Fruit fly (Drosophila melanogaster) whole organism, embryonic: ENCODE data around the gene CG1998.

Experiments
- BtbVII ChIP-seq: fragments of 200-800 bp; sonication (Bioruptor generic); optimal IDR thresholded peaks from 3 replicates; lab custom pipeline; 2017; ENCODE audit warnings: missing biosample characterization, mild to moderate bottlenecking, missing genetic modification characterization
- CG10267 ChIP-seq: fragments of 200-800 bp; sonication (Bioruptor generic); optimal IDR thresholded peaks from 2 replicates; lab custom pipeline; 2018; ENCODE audit warnings: missing biosample characterization, mild to moderate bottlenecking, missing genetic modification characterization, moderate library complexity
- CG13894 ChIP-seq: fragments of 200-800 bp; sonication (Bioruptor generic); optimal IDR thresholded peaks from 3 replicates; lab custom pipeline; 2018; ENCODE audit warnings: missing biosample characterization, mild to moderate bottlenecking, missing genetic modification characterization, moderate library complexity
- CG14667 ChIP-seq: fragments of 200-800 bp; sonication (Bioruptor generic); IDR thresholded peaks from 2 replicates; pipeline ENCODE4 v1.3.6; 2022; ENCODE audit warnings: missing biosample characterization, missing genetic modification characterization
- CG17612 ChIP-seq: fragments of 200-800 bp; sonication (Bioruptor generic); IDR thresholded peaks from 2 replicates; pipeline ENCODE4 v1.3.6; 2022; ENCODE audit warnings: missing biosample characterization, missing genetic modification characterization
- CG18619 ChIP-seq: fragments of 200-800 bp; sonication (Bioruptor generic); optimal IDR thresholded peaks from 3 replicates; lab custom pipeline; 2017; ENCODE audit warnings: missing biosample characterization, mild to moderate bottlenecking, missing genetic modification characterization
- CG2120 ChIP-seq: fragments of 200-800 bp; sonication (Bioruptor generic); optimal IDR thresholded peaks from 3 replicates; lab custom pipeline; 2016; ENCODE audit warnings: missing biosample characterization, missing genetic modification characterization
- CG2678 ChIP-seq: fragments of 200-800 bp; sonication (Bioruptor generic); optimal IDR thresholded peaks from 3 replicates; lab custom pipeline; 2019; ENCODE audit warnings: missing biosample characterization, mild to moderate bottlenecking, missing genetic modification characterization, moderate library complexity
- CG2889 ChIP-seq: fragments of 200-800 bp; sonication (Bioruptor generic); IDR thresholded peaks from 3 replicates; pipeline ENCODE4 v1.3.6; 2022; ENCODE audit warnings: missing biosample characterization, missing genetic modification characterization
- CG6254 ChIP-seq: fragments of 200-800 bp; sonication (Bioruptor generic); optimal IDR thresholded peaks from 3 replicates; lab custom pipeline; 2017; ENCODE audit warnings: mild to moderate bottlenecking, missing biosample characterization, missing genetic modification reagents, missing genetic modification characterization
- CG6689 ChIP-seq: fragments of 200-800 bp; sonication (Bioruptor generic); IDR thresholded peaks from 2 replicates; pipeline ENCODE4 v1.3.6; 2022; ENCODE audit warnings: missing biosample characterization, missing genetic modification characterization
- CG6765 ChIP-seq: fragments of 200-800 bp; sonication (Bioruptor generic); optimal IDR thresholded peaks from 3 replicates; lab custom pipeline; 2017; ENCODE audit warnings: missing biosample characterization, mild to moderate bottlenecking, missing genetic modification characterization
- CG6813 ChIP-seq: fragments of 200-800 bp; sonication (Bioruptor generic); optimal IDR thresholded peaks from 2 replicates; lab custom pipeline; 2017; ENCODE audit warnings: missing biosample characterization, missing genetic modification characterization, mild to moderate bottlenecking, moderate library complexity, missing genetic modification reagents
- CG7357 ChIP-seq: fragments of 200-800 bp; sonication (Bioruptor generic); IDR thresholded peaks from 3 replicates; pipeline ENCODE4 v1.3.6; 2022; ENCODE audit warnings: missing biosample characterization, missing genetic modification characterization
- CG7963 ChIP-seq: fragments of 200-800 bp; sonication (Bioruptor generic); IDR thresholded peaks from 3 replicates; pipeline ENCODE4 v1.3.6; 2022; ENCODE audit warnings: missing biosample characterization, missing genetic modification characterization; ENCODE audit not compliant: partially characterized antibody
- CG8089 ChIP-seq: fragments of 200-800 bp; sonication (Bioruptor generic); optimal IDR thresholded peaks from 3 replicates; lab custom pipeline; 2016; ENCODE audit warnings: missing biosample characterization, missing genetic modification characterization
- CG8388 ChIP-seq: fragments of 200-800 bp; sonication (Bioruptor generic); optimal IDR thresholded peaks from 2 replicates; lab custom pipeline; 2019; ENCODE audit warnings: missing biosample characterization, mild to moderate bottlenecking, missing genetic modification characterization, moderate library complexity
- Chrac-16 ChIP-seq: fragments of 200-800 bp; sonication (Bioruptor generic); optimal IDR thresholded peaks from 3 replicates; lab custom pipeline; 2016; ENCODE audit warnings: missing biosample characterization, missing genetic modification characterization
- CkIIα-i1 ChIP-seq: fragments of 200-800 bp; sonication (Bioruptor generic); IDR thresholded peaks from 2 replicates; pipeline ENCODE4 v1.3.6; 2022; ENCODE audit warnings: missing biosample characterization, missing genetic modification characterization
- CoRest ChIP-seq: fragments of 200-800 bp; sonication (Bioruptor generic); optimal IDR thresholded peaks from 3 replicates; lab custom pipeline; 2018; ENCODE audit warnings: missing biosample characterization, mild to moderate bottlenecking, missing genetic modification characterization, moderate library complexity
- E2f1 ChIP-seq: fragments of 200-800 bp; sonication (Bioruptor generic); IDR thresholded peaks from 2 replicates; pipeline ENCODE4 v1.3.6; 2022; ENCODE audit warnings: missing biosample characterization, missing genetic modification characterization
- E2f2 ChIP-seq: fragments of 200-800 bp; sonication (Bioruptor generic); IDR thresholded peaks from 2 replicates; pipeline ENCODE4 v1.3.6; 2022; ENCODE audit warnings: missing biosample characterization, missing genetic modification characterization
- Fer3 ChIP-seq: fragments of 200-800 bp; sonication (Bioruptor generic); optimal IDR thresholded peaks from 2 replicates; lab custom pipeline; 2018; ENCODE audit warnings: missing biosample characterization, mild to moderate bottlenecking, missing genetic modification characterization, moderate library complexity
- H2.0 ChIP-seq: fragments of 200-800 bp; sonication (Bioruptor generic); IDR thresholded peaks from 2 replicates; pipeline ENCODE4 v1.3.6; 2022; ENCODE audit warnings: missing biosample characterization, missing genetic modification characterization
- HmgD ChIP-seq: fragments of 200-800 bp; sonication (Bioruptor generic); optimal IDR thresholded peaks from 3 replicates; lab custom pipeline; 2016; ENCODE audit warnings: missing biosample characterization, missing genetic modification characterization
- Hsf ChIP-seq: fragments of 200-800 bp; sonication (Bioruptor generic); optimal IDR thresholded peaks from 3 replicates; lab custom pipeline; 2016; ENCODE audit warnings: missing biosample characterization, missing genetic modification characterization
- NfI ChIP-seq: fragments of 200-800 bp; sonication (Bioruptor generic); optimal IDR thresholded peaks from 3 replicates; lab custom pipeline; 2018; ENCODE audit warnings: missing biosample characterization, mild to moderate bottlenecking, missing genetic modification characterization, moderate library complexity
- Oaz ChIP-seq: fragments of 200-800 bp; sonication (Bioruptor generic); IDR thresholded peaks from 2 replicates; pipeline ENCODE4 v1.3.6; 2022; ENCODE audit warnings: missing biosample characterization, missing genetic modification characterization
- Poxn ChIP-seq: fragments of 200-800 bp; sonication (Bioruptor generic); IDR thresholded peaks from 2 replicates; pipeline ENCODE4 v1.3.6; 2022; ENCODE audit warnings: missing biosample characterization, missing genetic modification characterization
- Taf1 ChIP-seq: fragments of 200-800 bp; sonication (Bioruptor generic); IDR thresholded peaks from 2 replicates; pipeline ENCODE4 v1.3.6; 2022; ENCODE audit warnings: missing biosample characterization, missing genetic modification characterization
- amos ChIP-seq: fragments of 200-800 bp; sonication (Bioruptor generic); IDR thresholded peaks from 2 replicates; pipeline ENCODE4 v1.3.6; 2022; ENCODE audit warnings: missing biosample characterization, missing genetic modification characterization; ENCODE audit not compliant: partially characterized antibody
- bcd ChIP-seq: fragments of 200-800 bp; sonication (Bioruptor generic); optimal IDR thresholded peaks from 2 replicates; lab custom pipeline; 2017; ENCODE audit warnings: missing biosample characterization, mild to moderate bottlenecking, missing genetic modification characterization
- chinmo ChIP-seq: fragments of 200-800 bp; sonication (Bioruptor generic); IDR thresholded peaks from 4 replicates; pipeline ENCODE4 v1.3.6; 2022; ENCODE audit warnings: missing biosample characterization, missing genetic modification characterization; ENCODE audit not compliant: partially characterized antibody
- dm ChIP-seq: fragments of 200-800 bp; sonication (Bioruptor generic); optimal IDR thresholded peaks from 3 replicates; lab custom pipeline; 2016; ENCODE audit warnings: missing biosample characterization, missing genetic modification characterization
- dpn ChIP-seq, 2 experiments: fragments of 200-800 bp; sonication (Bioruptor generic); optimal IDR thresholded peaks; 3 replicates each; lab custom pipeline; 2016; ENCODE audit warnings: missing biosample characterization in 2 of 2, missing genetic modification characterization in 2 of 2
- en ChIP-seq: fragments of 200-800 bp; sonication (Bioruptor generic); optimal IDR thresholded peaks from 2 replicates; lab custom pipeline; 2016; ENCODE audit warnings: missing biosample characterization, missing genetic modification characterization
- fd96Cb ChIP-seq: fragments of 200-800 bp; sonication (Bioruptor generic); optimal IDR thresholded peaks from 2 replicates; lab custom pipeline; 2018; ENCODE audit warnings: missing biosample characterization, mild to moderate bottlenecking, missing genetic modification characterization, moderate library complexity
- lov ChIP-seq, 2 experiments: fragments of 200-800 bp in 1 of 2; fragments of >200 bp in 1 of 2; sonication (Bioruptor generic) in 1 of 2; IDR thresholded peaks in 1 of 2; optimal IDR thresholded peaks in 1 of 2; 2 replicates in 1 of 2; 3 replicates in 1 of 2; pipeline versions ENCODE4 v1.3.6 to Lab custom; 2017 to 2022; ENCODE audit warnings: missing biosample characterization in 1 of 2, missing genetic modification characterization in 1 of 2
- org-1 ChIP-seq: fragments of 200-800 bp; sonication (Bioruptor generic); optimal IDR thresholded peaks from 2 replicates; lab custom pipeline; 2017; ENCODE audit warnings: missing biosample characterization, missing genetic modification characterization
- pfk ChIP-seq: fragments of 200-800 bp; sonication (Bioruptor generic); optimal IDR thresholded peaks from 2 replicates; lab custom pipeline; 2018; ENCODE audit warnings: missing biosample characterization, mild to moderate bottlenecking, missing genetic modification characterization, moderate library complexity
- schlank ChIP-seq: fragments of 200-800 bp; sonication (Bioruptor generic); optimal IDR thresholded peaks from 2 replicates; lab custom pipeline; 2018; ENCODE audit warnings: missing biosample characterization, mild to moderate bottlenecking, missing genetic modification characterization
- scrt ChIP-seq: fragments of 200-800 bp; sonication (Bioruptor generic); optimal IDR thresholded peaks from 2 replicates; lab custom pipeline; 2018; ENCODE audit warnings: missing biosample characterization, mild to moderate bottlenecking, missing genetic modification characterization, moderate library complexity
- slbo ChIP-seq: fragments of 200-800 bp; sonication (Bioruptor generic); IDR thresholded peaks from 2 replicates; pipeline ENCODE4 v1.3.6; 2022; ENCODE audit warnings: missing biosample characterization, missing genetic modification characterization
- tgo ChIP-seq: fragments of 200-800 bp; sonication (Bioruptor generic); IDR thresholded peaks from 3 replicates; pipeline ENCODE4 v1.3.6; 2022; ENCODE audit warnings: missing biosample characterization, missing genetic modification characterization
- tio ChIP-seq: fragments of 200-800 bp; sonication (Bioruptor generic); optimal IDR thresholded peaks from 2 replicates; lab custom pipeline; 2017; ENCODE audit warnings: missing biosample characterization, missing genetic modification characterization, inconsistent platforms
- twi ChIP-seq: fragments of 200-800 bp; optimal IDR thresholded peaks from 2 replicates; lab custom pipeline; 2019; ENCODE audit warnings: missing biosample characterization, mild to moderate bottlenecking, missing genetic modification characterization, moderate library complexity
- wdn ChIP-seq: fragments of 200-800 bp; sonication (Bioruptor generic); IDR thresholded peaks from 2 replicates; pipeline ENCODE4 v1.3.6; 2022; ENCODE audit warnings: missing biosample characterization, missing genetic modification characterization
- zen2 ChIP-seq: fragments of 200-800 bp; sonication (Bioruptor generic); IDR thresholded peaks from 3 replicates; pipeline ENCODE4 v1.3.6; 2022; ENCODE audit warnings: missing biosample characterization, missing genetic modification characterization; ENCODE audit not compliant: partially characterized antibody

The CG1998 gene

DNA sequence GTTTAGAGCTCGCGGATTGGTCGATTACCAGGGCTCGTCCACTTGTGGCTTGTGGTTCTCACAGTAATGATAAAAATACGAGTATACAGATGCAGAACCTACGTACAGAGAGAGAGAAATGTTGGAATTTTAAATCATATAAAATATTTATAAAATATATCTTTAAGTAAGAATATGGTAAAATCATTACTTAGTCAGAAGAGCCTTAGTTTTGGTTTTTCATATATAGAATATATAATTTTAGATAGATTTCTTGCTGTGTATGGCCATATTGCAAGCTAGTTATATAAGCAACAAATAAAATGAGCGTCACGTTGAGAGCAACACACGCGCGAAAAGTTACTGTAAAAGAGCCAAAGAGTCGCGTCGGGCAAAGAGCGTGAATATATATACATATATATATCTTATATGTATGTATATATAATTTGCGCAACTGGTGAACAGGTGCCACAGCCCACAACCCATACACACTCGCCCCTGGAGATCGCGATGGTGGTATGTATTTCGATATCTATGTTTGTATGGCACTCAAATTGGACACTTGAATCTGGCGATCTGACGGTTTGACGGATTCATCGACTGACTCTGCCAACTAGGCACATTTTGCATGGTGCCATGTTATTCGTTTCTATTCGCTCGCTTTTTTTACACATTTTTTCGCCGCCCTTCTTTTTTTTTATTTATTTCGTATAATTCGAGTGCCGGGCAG, 22.3 kb downstream of the CG1998 start (continued):
- TF ChIP-seq chinmo (GFP tag; lab: Robert Waterston, UW) (peak; percentile 26; the same call in 1 of the 4 replicates), CG7357 (GFP tag; lab: Robert Waterston, UW) (0 out of 3 replicates have a peak, but pooled peaks have one; percentile 23), CG17612 (GFP tag; lab: Robert Waterston, UW) (0 out of 2 replicates have a peak, but pooled peaks have one; percentile 18), CoRest (peak; percentile 77), tgo (peak; percentile 77), fd96Cb (tag; lab: Kevin White, UChicago) (peak; percentile 5), tio (GFP tag; lab: Kevin White, UChicago) (no peak), lov (optimal IDR thresholded peaks at IDR 0.05; lab: Kevin White, UChicago) (no peak), lov (GFP tag; IDR thresholded peaks at IDR 0.05; lab: Robert Waterston, UW) (no peak), twi (tag; lab: Kevin White, UChicago) (no peak), CG2120 (GFP tag; lab: Kevin White, UChicago) (peak; percentile 59), H2.0 (GFP tag; lab: Robert Waterston, UW) (peak; percentile 61; the same call in 1 of the 2 replicates), Chrac-16 (GFP tag; lab: Kevin White, UChicago) (peak; percentile 1), Poxn (peak; percentile 62), amos (GFP tag; lab: Robert Waterston, UW) (no peak), CG6689 (GFP tag; lab: Robert Waterston, UW) (peak; percentile 60), CG6765 (peak; percentile 52), scrt (GFP tag; lab: Kevin White, UChicago) (peak; percentile 63), wdn (GFP tag; lab: Robert Waterston, UW) (0 out of 2 replicates have a peak, but pooled peaks have one; percentile 50), CG6254 (GFP tag; lab: Kevin White, UChicago) (no peak), HmgD (GFP tag; lab: Kevin White, UChicago) (no peak), CG8388 (GFP tag; lab: Kevin White, UChicago) (peak; percentile 22), CG13894 (tag; lab: Kevin White, UChicago) (peak; percentile 81), E2f1 (peak; percentile 66), org-1 (GFP tag; lab: Kevin White, UChicago) (peak; percentile 18), Fer3 (tag; lab: Kevin White, UChicago) (peak; percentile 83), CG18619 (GFP tag; lab: Kevin White, UChicago) (peak; percentile 44), E2f2 (GFP tag; lab: Robert Waterston, UW) (peak; percentile 37; the same call in 1 of the 2 replicates), dpn (GFP tag; optimal IDR thresholded peaks at IDR 0.05; lab: Kevin White, UChicago) (peak in 1 of 2 experiments; percentile 43), CG7963 (GFP tag; lab: Robert Waterston, UW) (no peak), NfI (peak; percentile 24), slbo (GFP tag; lab: Robert Waterston, UW) (peak; percentile 87), bcd (GFP tag; lab: Kevin White, UChicago) (peak; percentile 64), CG14667 (GFP tag; lab: Robert Waterston, UW) (peak; percentile 29; the same call in 1 of the 2 replicates), en (GFP tag; lab: Kevin White, UChicago) (no peak), CG2889 (GFP tag; lab: Robert Waterston, UW) (peak; percentile 59; the same call in 2 of the 3 replicates), Taf1 (GFP tag; lab: Robert Waterston, UW) (peak; percentile 50), CG2678 (tag; lab: Kevin White, UChicago) (peak; percentile 90), CG10267 (peak; percentile 62), dm (GFP tag; lab: Kevin White, UChicago) (no peak), schlank (tag; lab: Kevin White, UChicago) (peak; percentile 41), CG6813 (GFP tag; lab: Kevin White, UChicago) (peak; percentile 61), BtbVII (GFP tag; lab: Kevin White, UChicago) (peak; percentile 81), CkIIα-i1 (GFP tag; lab: Robert Waterston, UW) (0 out of 2 replicates have a peak, but pooled peaks have one; percentile 6), CG8089 (GFP tag; lab: Kevin White, UChicago) (no peak), zen2 (no peak), pfk (GFP tag; lab: Kevin White, UChicago) (no peak), Hsf (no peak), Oaz (GFP tag; lab: Robert Waterston, UW) (peak; percentile 52; the same call in 1 of the 2 replicates)
